Fruit fly (Drosophila melanogaster): Measurements from ENCODE around the gene daw.

Gene daw

dm6 chr2L:2855204-2855768 lies 50.2 kb downstream of the daw start (continued):
- TF ChIP-seq CG7556 (GFP tag; optimal IDR thresholded peaks at IDR 0.05) (no peak), ci (GFP tag; IDR thresholded peaks at IDR 0.05) (no peak), CG33213 (GFP tag; optimal IDR thresholded peaks at IDR 0.05) (no peak), Spps (tag; optimal IDR thresholded peaks at IDR 0.05) (no peak), CG15073 (GFP tag; optimal IDR thresholded peaks at IDR 0.05) (no peak), vnd (GFP tag; IDR thresholded peaks at IDR 0.05; ENCODE audit: partially characterized antibody) (no peak), Hand (GFP tag; optimal IDR thresholded peaks at IDR 0.05) (no peak), kay (GFP tag; optimal IDR thresholded peaks at IDR 0.05) (no peak), fd102C (GFP tag; optimal IDR thresholded peaks at IDR 0.05) (no peak), Vsx1 (GFP tag; optimal IDR thresholded peaks at IDR 0.05) (no peak), CG10654 (GFP tag; optimal IDR thresholded peaks at IDR 0.05) (no peak), CG2129 (GFP tag; IDR thresholded peaks at IDR 0.05; ENCODE audit: partially characterized antibody) (no peak), Pdp1 (GFP tag; optimal IDR thresholded peaks at IDR 0.05) (peak in 1 of 2 experiments; percentile 74), CG13624 (GFP tag; optimal IDR thresholded peaks at IDR 0.05) (no peak), E2f1 (GFP tag; IDR thresholded peaks at IDR 0.05) (no peak), aop (GFP tag; IDR thresholded peaks at IDR 0.05) (no peak), Dll (GFP tag; IDR thresholded peaks at IDR 0.05; ENCODE audit: partially characterized antibody) (no peak), CG10274 (GFP tag; optimal IDR thresholded peaks at IDR 0.05) (no peak), CG18619 (GFP tag; optimal IDR thresholded peaks at IDR 0.05) (no peak), Awh (GFP tag; IDR thresholded peaks at IDR 0.05) (no peak), so (GFP tag; IDR thresholded peaks at IDR 0.05) (0 out of 3 replicates have a peak, but pooled peaks have one; percentile 48), CG1603 (tag; optimal IDR thresholded peaks at IDR 0.05) (peak; percentile 46), Aef1 (GFP tag; IDR thresholded peaks at IDR 0.05) (no peak), CG16813 (GFP tag; IDR thresholded peaks at IDR 0.05; ENCODE audit: partially characterized antibody) (no peak), CG15269 (tag; optimal IDR thresholded peaks at IDR 0.05) (no peak), CG1602 (GFP tag; optimal IDR thresholded peaks at IDR 0.05) (no peak), CG11093 (GFP tag; IDR thresholded peaks at IDR 0.05) (no peak), TFAM (GFP tag; optimal IDR thresholded peaks at IDR 0.05) (no peak), gcm2 (GFP tag; optimal IDR thresholded peaks at IDR 0.05) (no peak)

- TF ChIP-seq CG11247 (GFP tag; IDR thresholded peaks at IDR 0.05) (peak; percentile 95), emc (GFP tag; optimal IDR thresholded peaks at IDR 0.05) (peak; percentile 88), NC2α (GFP tag; optimal IDR thresholded peaks at IDR 0.05) (peak; percentile 64), Ptx1 (GFP tag; IDR thresholded peaks at IDR 0.05) (peak; percentile 87), CG7928 (GFP tag; optimal IDR thresholded peaks at IDR 0.05) (peak; percentile 68), lov (optimal IDR thresholded peaks at IDR 0.05) (no peak), lov (GFP tag; IDR thresholded peaks at IDR 0.05) (peak; percentile 94), slp2 (GFP tag; optimal IDR thresholded peaks at IDR 0.05) (peak; percentile 77), Dip2 (GFP tag; IDR thresholded peaks at IDR 0.05) (no peak), prd (optimal IDR thresholded peaks at IDR 0.05) (no peak), prd (GFP tag; IDR thresholded peaks at IDR 0.05) (peak; percentile 82), pb (GFP tag; optimal IDR thresholded peaks at IDR 0.05) (peak; percentile 71), CG7963 (GFP tag; IDR thresholded peaks at IDR 0.05; ENCODE audit: partially characterized antibody) (no peak), Awh (GFP tag; IDR thresholded peaks at IDR 0.05) (peak; percentile 82), CG7786 (GFP tag; optimal IDR thresholded peaks at IDR 0.05) (peak; percentile 77), CG14014 (GFP tag; IDR thresholded peaks at IDR 0.05) (peak; percentile 86), CG17328 (GFP tag; IDR thresholded peaks at IDR 0.05) (peak; percentile 92), NFAT (GFP tag; IDR thresholded peaks at IDR 0.05) (peak; percentile 98), gt (GFP tag; IDR thresholded peaks at IDR 0.05) (peak; percentile 77; the same call in 1 of the 2 replicates), CG11560 (tag; IDR thresholded peaks at IDR 0.05) (peak; percentile 51; the same call in 2 of the 3 replicates), Kr (GFP tag; optimal IDR thresholded peaks at IDR 0.05) (peak; percentile 39), peb (GFP tag; IDR thresholded peaks at IDR 0.05) (peak; percentile 45; the same call in 1 of the 2 replicates)
Measured at dm6 chr2L:2855773-2856615, 50.9 kb downstream of the daw start, which contains the start of the genes CG3104 and RpS21. Gene CG3104 (minus strand): TSS chr2L:2855778. Gene RpS21 (plus strand): TSS chr2L:2856070.

Measured in whole organism, embryonic.